Fruit fly (Drosophila melanogaster) whole organism, wandering third instar larva: ENCODE measurements around the gene CG33500.

ENCODE experiments used
- Abd-B ChIP-seq: fragments of >200 bp; optimal IDR thresholded peaks from 2 replicates; lab custom pipeline; 2017; ENCODE audit warnings: missing biosample characterization, missing genetic modification characterization
- Dfd ChIP-seq: fragments of >200 bp; optimal IDR thresholded peaks from 2 replicates; lab custom pipeline; 2017; ENCODE audit warnings: missing biosample characterization, missing genetic modification characterization
- Hnf4 ChIP-seq: fragments of 200-800 bp; sonication (Bioruptor generic); optimal IDR thresholded peaks from 2 replicates; lab custom pipeline; 2016; ENCODE audit warnings: missing biosample characterization, mild to moderate bottlenecking, missing genetic modification characterization
- Vsx2 ChIP-seq: fragments of 200-300, 225-300 bp; sonication (Bioruptor generic); optimal IDR thresholded peaks from 2 replicates; lab custom pipeline; 2018; ENCODE audit warnings: missing biosample characterization, missing genetic modification characterization; ENCODE audit not compliant: partially characterized antibody
- brk ChIP-seq: fragments of 200-800 bp; sonication (Bioruptor generic); optimal IDR thresholded peaks from 2 replicates; lab custom pipeline; 2016; ENCODE audit warnings: missing biosample characterization, mild to moderate bottlenecking, missing genetic modification characterization
- fru ChIP-seq: fragments of 200-800 bp; sonication (Bioruptor generic); optimal IDR thresholded peaks from 3 replicates; lab custom pipeline; 2016; ENCODE audit warnings: missing biosample characterization, mild to moderate bottlenecking, missing genetic modification characterization
- lola ChIP-seq: fragments of >200 bp; optimal IDR thresholded peaks from 2 replicates; lab custom pipeline; 2017; ENCODE audit warnings: missing biosample characterization, missing genetic modification characterization
- psq ChIP-seq: fragments of 200-800 bp; sonication (Bioruptor generic); optimal IDR thresholded peaks from 3 replicates; lab custom pipeline; 2017; ENCODE audit warnings: missing biosample characterization, mild to moderate bottlenecking, missing genetic modification characterization, moderate library complexity
- rgr ChIP-seq: fragments of 200-800 bp; sonication (Bioruptor generic); optimal IDR thresholded peaks from 3 replicates; lab custom pipeline; 2016; ENCODE audit warnings: missing biosample characterization, mild to moderate bottlenecking, missing genetic modification characterization
- usp ChIP-seq: fragments of >200 bp; optimal IDR thresholded peaks from 2 replicates; lab custom pipeline; 2017; ENCODE audit warnings: missing biosample characterization, missing genetic modification characterization

DNA sequence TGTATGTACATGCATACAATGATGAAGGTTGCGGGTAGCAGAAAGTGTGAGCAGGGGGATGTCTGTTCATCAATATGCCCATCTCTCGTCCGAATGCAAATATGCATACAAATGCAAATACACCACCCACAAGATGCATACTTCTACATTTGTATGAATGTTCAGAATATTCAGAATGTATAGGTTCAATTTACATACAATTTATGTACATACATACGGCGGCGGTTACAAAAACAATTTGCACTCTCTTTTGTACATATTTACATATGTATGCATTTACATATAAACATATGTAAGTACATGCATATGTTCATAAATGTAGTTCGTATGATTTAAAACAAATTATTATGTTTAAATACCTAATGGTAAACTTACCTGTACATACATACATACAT is 16.6 kb upstream of the CG33500 start:
- TF ChIP-seq lola (GFP tag; lab: Kevin White, UChicago) (no peak), psq (no peak), brk (GFP tag; lab: Kevin White, UChicago) (no peak), rgr (GFP tag; lab: Kevin White, UChicago) (no peak), fru (GFP tag; lab: Kevin White, UChicago) (no peak), usp (GFP tag; lab: Kevin White, UChicago) (no peak), Hnf4 (GFP tag; lab: Kevin White, UChicago) (no peak), Abd-B (GFP tag; lab: Kevin White, UChicago) (no peak), Dfd (GFP tag; lab: Kevin White, UChicago) (no peak), Vsx2 (GFP tag; lab: Kevin White, UChicago) (no peak)
